Worm (Caenorhabditis elegans): ENCODE results near the gene bgal-2.
A peak's percentile ranks its signal among the peaks of the same experiment; 100 is the strongest.

DNA sequence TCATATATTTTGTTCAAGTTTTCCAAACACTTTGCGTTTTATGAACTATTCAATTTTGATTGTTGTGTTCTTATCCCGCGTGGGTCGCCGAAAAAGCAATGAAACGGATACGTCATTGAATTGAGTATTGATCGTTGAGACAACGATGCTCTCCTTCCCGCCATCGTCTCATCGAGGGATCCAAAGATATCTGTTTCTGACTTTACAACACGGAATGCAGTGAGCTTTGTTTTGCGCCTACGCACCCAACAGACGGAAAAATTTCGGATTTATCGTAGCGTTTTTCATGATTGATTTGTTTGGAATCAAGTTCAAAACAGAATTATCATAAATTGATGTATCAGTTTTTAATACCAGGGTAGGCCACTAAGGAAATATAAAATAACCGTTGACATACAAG lies 38.3 kb downstream of the bgal-2 start:
- TF ChIP-seq nhr-237 (tag; optimal IDR thresholded peaks at IDR 0.05) (no peak), ztf-4 (tag; optimal IDR thresholded peaks at IDR 0.05) (no peak), F13H6.1 (tag; optimal IDR thresholded peaks at IDR 0.05) (peak; percentile 18), nhr-11 (tag; optimal IDR thresholded peaks at IDR 0.05) (no peak)
